Worm (Caenorhabditis elegans) whole organism, L4 larva: ENCODE results near the gene B0302.2.
A peak's percentile ranks its signal among the peaks of the same experiment; 100 is the strongest.

ENCODE experiments used
- D1046.2 ChIP-seq: fragments of 200-800 bp; sonication (Bioruptor generic); IDR thresholded peaks from 2 replicates; pipeline ENCODE4 v1.3.6; 2022; ENCODE audit warnings: missing genetic modification characterization, missing compliant biosample characterization
- F49E8.2 ChIP-seq: sonication (generic microtip); optimal IDR thresholded peaks from 2 replicates; lab custom pipeline; 2016; ENCODE audit warnings: missing compliant biosample characterization, mild to moderate bottlenecking, missing genetic modification characterization, borderline replicate concordance
- T20F7.1 ChIP-seq: fragments of 200-800 bp; sonication (Bioruptor generic); optimal IDR thresholded peaks from 2 replicates; lab custom pipeline; 2018; ENCODE audit warnings: mild to moderate bottlenecking, missing genetic modification characterization, missing compliant biosample characterization
- T26A8.4 ChIP-seq: fragments of 200-800 bp; sonication (Bioruptor generic); IDR thresholded peaks from 2 replicates; pipeline ENCODE4 v1.3.6; 2022; ENCODE audit warnings: missing genetic modification characterization, missing compliant biosample characterization
- Y105C5A.15 ChIP-seq: fragments of 200-800 bp; sonication (Bioruptor generic); IDR thresholded peaks from 2 replicates; pipeline ENCODE4 v1.3.6; 2022; ENCODE audit warnings: missing genetic modification characterization, missing compliant biosample characterization
- Y48G9A.11 ChIP-seq: fragments of 200-800 bp; sonication (Bioruptor generic); IDR thresholded peaks from 2 replicates; pipeline ENCODE4 v1.3.6; 2022; ENCODE audit warnings: missing genetic modification reagents, missing genetic modification characterization, missing compliant biosample characterization
- Y5F2A.4 ChIP-seq: fragments of 200-800 bp; sonication (Bioruptor generic); optimal IDR thresholded peaks from 2 replicates; lab custom pipeline; 2018; ENCODE audit warnings: mild to moderate bottlenecking, missing genetic modification characterization, missing compliant biosample characterization
- ZK337.2 ChIP-seq: fragments of 200-800 bp; sonication (Bioruptor generic); IDR thresholded peaks from 2 replicates; pipeline ENCODE4 v1.3.6; 2022; ENCODE audit warnings: missing genetic modification reagents, missing genetic modification characterization, missing compliant biosample characterization
- ZK546.5 ChIP-seq, 2 experiments: sonication (generic microtip); optimal IDR thresholded peaks; 2 replicates each; lab custom pipeline; 2017; ENCODE audit warnings: missing biosample characterization in 2 of 2, missing genetic modification characterization in 2 of 2
- ama-1 ChIP-seq: fragments of 150-350 bp; optimal IDR thresholded peaks from 2 replicates; lab custom pipeline; 2014; ENCODE audit warnings: inconsistent platforms, mixed read lengths
- ceh-20 ChIP-seq: fragments of 200-800 bp; sonication (Bioruptor generic); IDR thresholded peaks from 2 replicates; pipeline ENCODE4 v1.3.6; 2022; ENCODE audit warnings: missing genetic modification reagents, missing genetic modification characterization, missing compliant biosample characterization
- ceh-28 ChIP-seq: fragments of 150-350 bp; optimal IDR thresholded peaks from 2 replicates; lab custom pipeline; 2014; ENCODE audit warnings: missing biosample characterization, missing genetic modification reagents, missing genetic modification characterization
- ceh-44 ChIP-seq: fragments of 200-800 bp; sonication (Bioruptor generic); IDR thresholded peaks from 2 replicates; pipeline ENCODE4 v1.3.6; 2022; ENCODE audit warnings: missing genetic modification reagents, missing genetic modification characterization, missing compliant biosample characterization
- ceh-62 ChIP-seq: sonication (generic microtip); optimal IDR thresholded peaks from 2 replicates; lab custom pipeline; 2017; ENCODE audit warnings: missing biosample characterization, missing genetic modification characterization
- ces-1 ChIP-seq: fragments of 150-350 bp; sonication (generic microtip); optimal IDR thresholded peaks from 4 replicates; lab custom pipeline; 2014; ENCODE audit warnings: missing biosample characterization, missing genetic modification reagents, missing genetic modification characterization
- daf-12 ChIP-seq: fragments of 150-350 bp; optimal IDR thresholded peaks from 2 replicates; lab custom pipeline; 2014; ENCODE audit warnings: missing biosample characterization, missing genetic modification reagents, missing genetic modification characterization
- daf-16 ChIP-seq, 3 experiments: sonication (generic microtip); optimal IDR thresholded peaks; 2 replicates each; lab custom pipeline; 2016 to 2017; ENCODE audit warnings: missing genetic modification characterization in 3 of 3, missing genetic modification reagents in 3 of 3, mild to moderate bottlenecking in 2 of 3, missing compliant biosample characterization in 2 of 3, missing biosample characterization in 1 of 3, moderate library complexity in 1 of 3
- daf-19 ChIP-seq: fragments of 200-800 bp; sonication (Bioruptor generic); conservative IDR thresholded peaks from 2 replicates; pipeline ENCODE4 v1.3.6; 2022; ENCODE audit warnings: missing genetic modification characterization, missing compliant biosample characterization
- dmd-6 ChIP-seq: fragments of 200-800 bp; sonication (Bioruptor generic); IDR thresholded peaks from 2 replicates; pipeline ENCODE4 v1.3.6; 2022; ENCODE audit warnings: missing genetic modification reagents, missing genetic modification characterization, missing compliant biosample characterization
- dmd-8 ChIP-seq: fragments of 200-800 bp; sonication (Bioruptor generic); IDR thresholded peaks from 2 replicates; pipeline ENCODE4 v1.3.6; 2022; ENCODE audit warnings: missing genetic modification characterization, missing compliant biosample characterization
- dve-1 ChIP-seq: sonication (generic microtip); optimal IDR thresholded peaks from 2 replicates; lab custom pipeline; 2017; ENCODE audit warnings: antibody characterized with exemption, mild to moderate bottlenecking, missing genetic modification characterization, missing compliant biosample characterization; ENCODE audit not compliant: insufficient read depth
- hif-1 ChIP-seq, 2 experiments: sonication (generic microtip); optimal IDR thresholded peaks; 2 replicates each; lab custom pipeline; 2016 to 2017; ENCODE audit warnings: missing compliant biosample characterization in 2 of 2, missing genetic modification characterization in 2 of 2, missing genetic modification reagents in 2 of 2, missing genotype in 2 of 2, mild to moderate bottlenecking in 1 of 2
- hlh-30 ChIP-seq: sonication (generic microtip); optimal IDR thresholded peaks from 2 replicates; lab custom pipeline; 2017; ENCODE audit warnings: antibody characterized with exemption, mild to moderate bottlenecking, missing genetic modification characterization, missing compliant biosample characterization; ENCODE audit not compliant: insufficient read depth
- hmg-1.1 ChIP-seq: fragments of 200-800 bp; sonication (Bioruptor generic); IDR thresholded peaks from 2 replicates; pipeline ENCODE4 v1.3.6; 2022; ENCODE audit warnings: missing genetic modification reagents, missing genetic modification characterization, missing compliant biosample characterization
- jun-1 ChIP-seq: fragments of 150-350 bp; optimal IDR thresholded peaks from 2 replicates; lab custom pipeline; 2014; ENCODE audit warnings: missing biosample characterization, missing genetic modification reagents, missing genetic modification characterization
- lin-13 ChIP-seq: fragments of 150-350 bp; optimal IDR thresholded peaks from 2 replicates; lab custom pipeline; 2014; ENCODE audit warnings: missing biosample characterization, missing genetic modification reagents, missing genetic modification characterization
- lin-15B ChIP-seq: fragments of 150-350 bp; sonication (generic microtip); optimal IDR thresholded peaks from 3 replicates; lab custom pipeline; 2014; ENCODE audit warnings: missing biosample characterization, missing genetic modification characterization
- lin-39 ChIP-seq: fragments of 150-350 bp; optimal IDR thresholded peaks from 2 replicates; lab custom pipeline; 2014; ENCODE audit warnings: missing biosample characterization, missing genetic modification reagents, missing genetic modification characterization
- lsy-2 ChIP-seq, 2 experiments: fragments of 150-350 bp in 1 of 2; sonication (generic microtip) in 1 of 2; optimal IDR thresholded peaks; 2 replicates each; lab custom pipeline; 2014 to 2017; ENCODE audit warnings: missing biosample characterization in 2 of 2, missing genetic modification characterization in 2 of 2
- madf-5 ChIP-seq, 2 experiments: fragments of 200-800 bp; sonication (Bioruptor generic); IDR thresholded peaks; 2 replicates each; pipeline ENCODE4 v1.3.6; 2022; ENCODE audit warnings: missing compliant biosample characterization in 2 of 2, missing genetic modification characterization in 2 of 2
- mdl-1 ChIP-seq, 2 experiments: fragments of 150-350 bp in 1 of 2; sonication (generic microtip) in 1 of 2; optimal IDR thresholded peaks; 2 replicates each; lab custom pipeline; 2014 to 2017; ENCODE audit warnings: missing biosample characterization in 2 of 2, missing genetic modification characterization in 2 of 2
- mdt-29 ChIP-seq: fragments of 200-800 bp; sonication (Bioruptor generic); IDR thresholded peaks from 2 replicates; pipeline ENCODE4 v1.3.6; 2022; ENCODE audit warnings: missing genetic modification reagents, missing genetic modification characterization, missing compliant biosample characterization
- mxl-2 ChIP-seq: fragments of 200-800 bp; sonication (Bioruptor generic); conservative IDR thresholded peaks from 2 replicates; pipeline ENCODE4 v1.3.6; 2022; ENCODE audit warnings: missing genetic modification reagents, missing genetic modification characterization, missing compliant biosample characterization
- mxl-3 ChIP-seq: fragments of 200-800 bp; sonication (Bioruptor generic); optimal IDR thresholded peaks from 2 replicates; lab custom pipeline; 2018; ENCODE audit warnings: mild to moderate bottlenecking, missing genetic modification characterization, missing compliant biosample characterization
- nhr-10 ChIP-seq: fragments of 150-350 bp; optimal IDR thresholded peaks from 2 replicates; lab custom pipeline; 2014; ENCODE audit warnings: missing biosample characterization, missing genetic modification characterization
- nhr-111 ChIP-seq: fragments of 200-800 bp; sonication (Bioruptor generic); optimal IDR thresholded peaks from 2 replicates; lab custom pipeline; 2018; ENCODE audit warnings: mild to moderate bottlenecking, missing genetic modification characterization, missing compliant biosample characterization
- nhr-237 ChIP-seq: sonication (generic microtip); optimal IDR thresholded peaks from 2 replicates; lab custom pipeline; 2017; ENCODE audit warnings: missing biosample characterization, missing genetic modification characterization
- nhr-48 ChIP-seq: sonication (generic microtip); optimal IDR thresholded peaks from 2 replicates; lab custom pipeline; 2016; ENCODE audit warnings: mild to moderate bottlenecking, missing genetic modification characterization, missing compliant biosample characterization
- pha-4 ChIP-seq, 2 experiments: fragments of 150-350 bp in 1 of 2; fragments of 200-800 bp in 1 of 2; sonication (Bioruptor generic) in 1 of 2; IDR thresholded peaks in 1 of 2; optimal IDR thresholded peaks in 1 of 2; 2 replicates each; pipeline versions ENCODE4 v1.3.6 to Lab custom; 2014 to 2022; ENCODE audit warnings: missing genetic modification characterization in 2 of 2, missing genetic modification reagents in 2 of 2, missing biosample characterization in 1 of 2, missing compliant biosample characterization in 1 of 2
- php-3 ChIP-seq: fragments of 200-800 bp; sonication (Bioruptor generic); IDR thresholded peaks from 2 replicates; pipeline ENCODE4 v1.3.6; 2022; ENCODE audit warnings: missing genetic modification reagents, missing genetic modification characterization, missing compliant biosample characterization
- pqm-1 ChIP-seq: sonication (generic microtip); optimal IDR thresholded peaks from 2 replicates; lab custom pipeline; 2017; ENCODE audit warnings: missing biosample characterization, missing genetic modification characterization
- sdz-12 ChIP-seq: fragments of 200-800 bp; sonication (Bioruptor generic); optimal IDR thresholded peaks from 2 replicates; lab custom pipeline; 2018; ENCODE audit warnings: mild to moderate bottlenecking, missing genetic modification characterization, missing compliant biosample characterization
- set-16 ChIP-seq: fragments of 200-800 bp; sonication (Bioruptor generic); IDR thresholded peaks from 2 replicates; pipeline ENCODE4 v1.3.6; 2022; ENCODE audit warnings: missing genetic modification reagents, missing genetic modification characterization, missing compliant biosample characterization
- snpc-1.2 ChIP-seq: fragments of 200-800 bp; sonication (Bioruptor generic); IDR thresholded peaks from 2 replicates; pipeline ENCODE4 v1.3.6; 2022; ENCODE audit warnings: missing genetic modification reagents, missing genetic modification characterization, missing compliant biosample characterization
- tra-1 ChIP-seq: fragments of 200-800 bp; sonication (Bioruptor generic); IDR thresholded peaks from 2 replicates; pipeline ENCODE4 v1.3.6; 2022; ENCODE audit warnings: missing genetic modification reagents, missing genetic modification characterization, missing compliant biosample characterization
- vab-7 ChIP-seq: fragments of 200-800 bp; sonication (Bioruptor generic); IDR thresholded peaks from 2 replicates; pipeline ENCODE4 v1.3.6; 2022; ENCODE audit warnings: missing genetic modification reagents, missing genetic modification characterization, missing compliant biosample characterization
- zag-1 ChIP-seq: fragments of 150-350 bp; optimal IDR thresholded peaks from 2 replicates; lab custom pipeline; 2014; ENCODE audit warnings: missing biosample characterization, missing genetic modification characterization
- zfp-3 ChIP-seq: fragments of 200-800 bp; sonication (Bioruptor generic); conservative IDR thresholded peaks from 2 replicates; pipeline ENCODE4 v1.3.6; 2022; ENCODE audit warnings: missing genetic modification reagents, missing genetic modification characterization, missing compliant biosample characterization
- zip-11 ChIP-seq: fragments of 200-800 bp; sonication (Bioruptor generic); IDR thresholded peaks from 2 replicates; pipeline ENCODE4 v1.3.6; 2022; ENCODE audit warnings: missing genetic modification characterization, missing compliant biosample characterization
- ztf-11 ChIP-seq: fragments of 150-350 bp; optimal IDR thresholded peaks from 2 replicates; lab custom pipeline; 2014; ENCODE audit warnings: missing biosample characterization, missing genetic modification characterization

The B0302.2 gene

DNA sequence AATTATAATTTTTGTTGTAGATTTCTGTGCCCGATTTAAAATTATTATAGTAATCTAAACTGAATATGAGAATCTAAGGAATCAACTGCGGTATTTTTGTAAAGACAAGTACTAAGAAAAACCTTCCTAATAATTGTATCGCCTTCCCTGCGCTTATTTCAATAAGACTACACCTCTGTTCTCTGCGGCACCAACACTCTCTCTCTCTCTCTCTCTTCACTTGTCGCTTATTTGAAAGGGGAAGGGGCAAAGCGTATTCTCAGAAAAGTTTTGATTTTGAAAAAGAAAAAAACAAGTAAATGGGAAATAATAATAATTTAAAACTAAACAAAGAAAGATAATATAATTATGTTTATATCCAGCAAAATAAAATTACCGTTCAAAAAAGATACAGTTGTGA, 2.9 kb downstream of the B0302.2 start:
- TF ChIP-seq nhr-111 (no peak), daf-19 (GFP tag; lab: Robert Waterston, UW) (no peak), lin-15B (tag; lab: Kevin White, UChicago) (no peak), ceh-20 (GFP tag; lab: Robert Waterston, UW) (no peak), daf-16 (GFP tag; optimal IDR thresholded peaks at IDR 0.05; lab: Kevin White, UChicago) (peak in 1 of 2 experiments; percentile 8), daf-16 (tag; optimal IDR thresholded peaks at IDR 0.05; lab: Kevin White, UChicago) (peak; percentile 54), pha-4 (GFP tag; IDR thresholded peaks at IDR 0.05; lab: Robert Waterston, UW) (no peak), pha-4 (tag; optimal IDR thresholded peaks at IDR 0.05; lab: Kevin White, UChicago) (peak; percentile 35), set-16 (no peak), mxl-2 (GFP tag; lab: Robert Waterston, UW) (no peak), nhr-237 (tag; lab: Kevin White, UChicago) (no peak), lin-39 (tag; lab: Kevin White, UChicago) (no peak), vab-7 (no peak), pqm-1 (tag; lab: Kevin White, UChicago) (peak; percentile 49), T26A8.4 (peak; percentile 47), tra-1 (no peak), hlh-30 (peak; percentile 31), F49E8.2 (tag; lab: Kevin White, UChicago) (no peak), lsy-2 (tag; optimal IDR thresholded peaks at IDR 0.05; lab: Kevin White, UChicago) (peak in 1 of 2 experiments; percentile 24), nhr-10 (peak; percentile 26), ceh-62 (no peak), ceh-44 (GFP tag; lab: Robert Waterston, UW) (no peak), daf-12 (tag; lab: Kevin White, UChicago) (no peak), dmd-8 (GFP tag; lab: Robert Waterston, UW) (no peak), D1046.2 (GFP tag; lab: Robert Waterston, UW) (no peak), ces-1 (GFP tag; lab: Kevin White, UChicago) (no peak), Y48G9A.11 (GFP tag; lab: Robert Waterston, UW) (no peak), dve-1 (tag; lab: Kevin White, UChicago) (peak; percentile 75), zip-11 (GFP tag; lab: Robert Waterston, UW) (no peak), ztf-11 (tag; lab: Kevin White, UChicago) (no peak), ama-1 (lab: Kevin White, UChicago) (no peak), zag-1 (tag; lab: Kevin White, UChicago) (no peak), Y105C5A.15 (GFP tag; lab: Robert Waterston, UW) (no peak), lin-13 (GFP tag; lab: Kevin White, UChicago) (peak; percentile 25), hmg-1.1 (peak; percentile 87), madf-5 (GFP tag; IDR thresholded peaks at IDR 0.05; lab: Robert Waterston, UW) (no peak), zfp-3 (GFP tag; lab: Robert Waterston, UW) (no peak), mxl-3 (peak; percentile 6), dmd-6 (GFP tag; lab: Robert Waterston, UW) (no peak; the same call in 1 of the 2 replicates), nhr-48 (tag; lab: Kevin White, UChicago) (no peak), ZK337.2 (GFP tag; lab: Robert Waterston, UW) (no peak), snpc-1.2 (GFP tag; lab: Robert Waterston, UW) (no peak), ZK546.5 (tag; optimal IDR thresholded peaks at IDR 0.05; lab: Kevin White, UChicago) (no peak), ceh-28 (tag; lab: Kevin White, UChicago) (no peak), sdz-12 (GFP tag; lab: Kevin White, UChicago) (no peak), mdl-1 (tag; optimal IDR thresholded peaks at IDR 0.05; lab: Kevin White, UChicago) (peak in 1 of 2 experiments; percentile 25), T20F7.1 (GFP tag; lab: Kevin White, UChicago) (peak; percentile 63), jun-1 (tag; lab: Kevin White, UChicago) (peak; percentile 61), hif-1 (tag; optimal IDR thresholded peaks at IDR 0.05; lab: Kevin White, UChicago) (no peak), php-3 (no peak), mdt-29 (no peak), Y5F2A.4 (GFP tag; lab: Kevin White, UChicago) (no peak)
